Worm (Caenorhabditis elegans) whole organism, L4 larva: ENCODE data around the gene F10D7.3.

Experiments used
- mdt-29 ChIP-seq: fragments of 200-800 bp; sonication (Bioruptor generic); IDR thresholded peaks from 2 replicates; pipeline ENCODE4 v1.3.6; 2022; ENCODE audit warnings: missing genetic modification reagents, missing genetic modification characterization, missing compliant biosample characterization
- skn-1 ChIP-seq: fragments of 150-350 bp; optimal IDR thresholded peaks from 2 replicates; lab custom pipeline; 2014; ENCODE audit warnings: missing biosample characterization, missing genetic modification characterization

DNA sequence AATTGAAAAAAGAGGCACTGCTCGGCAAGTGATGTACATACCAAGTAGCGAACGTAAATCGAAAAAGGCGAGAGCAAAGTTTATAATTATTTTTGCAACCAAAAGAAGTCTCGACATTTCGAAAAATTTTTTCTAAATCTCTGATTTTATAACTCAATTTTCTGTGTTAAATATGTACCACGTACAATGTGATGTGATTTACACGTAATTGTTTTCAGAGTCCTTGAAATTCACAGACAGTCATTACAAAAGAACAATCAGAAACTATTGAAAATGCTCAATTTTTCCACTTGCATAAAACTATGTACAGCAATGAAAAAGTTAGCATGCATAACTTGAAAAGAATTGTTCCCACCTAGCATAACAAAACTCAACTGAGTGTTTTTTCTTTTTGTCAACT, 28.6 kb upstream of the F10D7.3 start:
- no peak for TF ChIP-seq mdt-29 (GFP tag; lab: Robert Waterston, UW)
- TF ChIP-seq skn-1 (tag; lab: Kevin White, UChicago), result no peak
